Worm (Caenorhabditis elegans) whole organism, L1 larva: ENCODE results near the gene B0416.4.

ENCODE experiments used
- C16A3.4 ChIP-seq: fragments of 150-350 bp; optimal IDR thresholded peaks from 2 replicates; lab custom pipeline; 2014; ENCODE audit warnings: missing biosample characterization, missing genetic modification characterization
- ama-1 ChIP-seq: fragments of 150-350 bp; optimal IDR thresholded peaks from 2 replicates; lab custom pipeline; 2014
- ceh-82 ChIP-seq, 3 experiments: fragments of 150-350 bp in 1 of 3; sonication (generic microtip) in 2 of 3; optimal IDR thresholded peaks; 2 replicates each; lab custom pipeline; 2014 to 2017; ENCODE audit warnings: missing biosample characterization in 3 of 3, missing genetic modification characterization in 3 of 3
- fos-1 ChIP-seq: fragments of 150-350 bp; optimal IDR thresholded peaks from 2 replicates; lab custom pipeline; 2014; ENCODE audit warnings: missing biosample characterization, missing genetic modification characterization
- lin-14 ChIP-seq: fragments of 200-800 bp; sonication (Bioruptor generic); optimal IDR thresholded peaks from 2 replicates; lab custom pipeline; 2018; ENCODE audit warnings: mild to moderate bottlenecking, missing genetic modification characterization, moderate library complexity, missing compliant biosample characterization
- nhr-237 ChIP-seq: fragments of 150-350 bp; optimal IDR thresholded peaks from 2 replicates; lab custom pipeline; 2014; ENCODE audit warnings: missing biosample characterization, missing genetic modification characterization
- snpc-4 ChIP-seq: fragments of 150-350 bp; optimal IDR thresholded peaks from 2 replicates; lab custom pipeline; 2014; ENCODE audit warnings: missing biosample characterization, missing genetic modification characterization
- ztf-11 ChIP-seq, 2 experiments: sonication (generic microtip); optimal IDR thresholded peaks; 2 replicates each; lab custom pipeline; 2016 to 2017; ENCODE audit warnings: missing genetic modification characterization in 2 of 2, missing biosample characterization in 1 of 2, missing compliant biosample characterization in 1 of 2

- TF ChIP-seq fos-1 (no peak), snpc-4 (no peak), ama-1 (lab: Kevin White, UChicago) (no peak), ztf-11 (tag; optimal IDR thresholded peaks at IDR 0.05; lab: Kevin White, UChicago) (no peak), C16A3.4 (tag; lab: Kevin White, UChicago) (no peak), nhr-237 (tag; lab: Kevin White, UChicago) (no peak), ceh-82 (tag; optimal IDR thresholded peaks at IDR 0.05; lab: Kevin White, UChicago) (no peak), lin-14 (no peak)
Measured at ce11 chrX:9270753-9271152, 8.0 kb upstream of the B0416.4 start, which contains the start of gene B0416.5.
